Fruit fly (Drosophila melanogaster) whole organism, embryonic: ENCODE data around the gene CG32163.
A peak's percentile ranks its signal among the peaks of the same experiment; 100 is the strongest.

Source experiments
- B-H2 ChIP-seq: fragments of 200-800 bp; sonication (Bioruptor generic); optimal IDR thresholded peaks from 2 replicates; lab custom pipeline; 2018; ENCODE audit warnings: missing biosample characterization, mild to moderate bottlenecking, missing genetic modification characterization
- Bdp1 ChIP-seq: fragments of 200-800 bp; sonication (Bioruptor generic); optimal IDR thresholded peaks from 3 replicates; lab custom pipeline; 2016; ENCODE audit warnings: missing biosample characterization, missing genetic modification characterization
- Blimp-1 ChIP-seq: fragments of 200-800 bp; sonication (Bioruptor generic); optimal IDR thresholded peaks from 3 replicates; lab custom pipeline; 2018; ENCODE audit warnings: missing biosample characterization, missing genetic modification characterization, mild to moderate bottlenecking, moderate library complexity, missing genetic modification reagents
- Bteb2 ChIP-seq: fragments of 200-800 bp; sonication (Bioruptor generic); optimal IDR thresholded peaks from 2 replicates; lab custom pipeline; 2016; ENCODE audit warnings: missing biosample characterization, missing genetic modification characterization
- CG10209 ChIP-seq: fragments of 200-800 bp; sonication (Bioruptor generic); optimal IDR thresholded peaks from 3 replicates; lab custom pipeline; 2017; ENCODE audit warnings: missing biosample characterization, mild to moderate bottlenecking, missing genetic modification characterization, missing genetic modification reagents
- CG10267 ChIP-seq: fragments of 200-800 bp; sonication (Bioruptor generic); optimal IDR thresholded peaks from 2 replicates; lab custom pipeline; 2018; ENCODE audit warnings: missing biosample characterization, mild to moderate bottlenecking, missing genetic modification characterization, moderate library complexity
- CG12071 ChIP-seq: fragments of 200-800 bp; sonication (Bioruptor generic); optimal IDR thresholded peaks from 3 replicates; lab custom pipeline; 2018; ENCODE audit warnings: missing biosample characterization, mild to moderate bottlenecking, missing genetic modification characterization
- CG12391 ChIP-seq: fragments of 200-800 bp; sonication (Bioruptor generic); optimal IDR thresholded peaks from 3 replicates; lab custom pipeline; 2018; ENCODE audit warnings: missing biosample characterization, mild to moderate bottlenecking, missing genetic modification characterization, moderate library complexity
- CG12744 ChIP-seq: fragments of 200-800 bp; sonication (Bioruptor generic); optimal IDR thresholded peaks from 2 replicates; lab custom pipeline; 2016; ENCODE audit warnings: missing biosample characterization, missing genetic modification characterization
- CG17361 ChIP-seq: fragments of 200-800 bp; sonication (Bioruptor generic); IDR thresholded peaks from 3 replicates; pipeline ENCODE4 v1.3.6; 2022; ENCODE audit warnings: missing biosample characterization, missing genetic modification characterization
- CG17829 ChIP-seq: fragments of 200-800 bp; optimal IDR thresholded peaks from 2 replicates; lab custom pipeline; 2019; ENCODE audit warnings: missing biosample characterization, mild to moderate bottlenecking, missing genetic modification characterization, moderate library complexity
- CG18764 ChIP-seq: fragments of 200-800 bp; sonication (Bioruptor generic); optimal IDR thresholded peaks from 3 replicates; lab custom pipeline; 2016; ENCODE audit warnings: missing biosample characterization, missing genetic modification characterization
- CG2120 ChIP-seq: fragments of 200-800 bp; sonication (Bioruptor generic); optimal IDR thresholded peaks from 3 replicates; lab custom pipeline; 2016; ENCODE audit warnings: missing biosample characterization, missing genetic modification characterization
- CG3163 ChIP-seq: fragments of 200-800 bp; sonication (Bioruptor generic); optimal IDR thresholded peaks from 3 replicates; lab custom pipeline; 2016; ENCODE audit warnings: missing biosample characterization, missing genetic modification characterization
- CG3281 ChIP-seq: fragments of 200-800 bp; sonication (Bioruptor generic); optimal IDR thresholded peaks from 3 replicates; lab custom pipeline; 2017; ENCODE audit warnings: missing biosample characterization, mild to moderate bottlenecking, missing genetic modification characterization
- CG7963 ChIP-seq: fragments of 200-800 bp; sonication (Bioruptor generic); IDR thresholded peaks from 3 replicates; pipeline ENCODE4 v1.3.6; 2022; ENCODE audit warnings: missing biosample characterization, missing genetic modification characterization; ENCODE audit not compliant: partially characterized antibody
- CG8478 ChIP-seq: fragments of >200 bp; optimal IDR thresholded peaks from 2 replicates; lab custom pipeline; 2018
- CG9797 ChIP-seq: fragments of 200-800 bp; sonication (Bioruptor generic); optimal IDR thresholded peaks from 3 replicates; lab custom pipeline; 2018; ENCODE audit warnings: missing biosample characterization, mild to moderate bottlenecking, missing genetic modification characterization
- CTCF ChIP-seq: fragments of 200-800 bp; sonication (Bioruptor generic); optimal IDR thresholded peaks from 2 replicates; lab custom pipeline; 2017; ENCODE audit warnings: missing biosample characterization, mild to moderate bottlenecking, missing genetic modification characterization, moderate library complexity
- Dll ChIP-seq: fragments of 200-800 bp; sonication (Bioruptor generic); IDR thresholded peaks from 4 replicates; pipeline ENCODE4 v1.3.6; 2022; ENCODE audit warnings: missing biosample characterization, missing genetic modification characterization; ENCODE audit not compliant: partially characterized antibody
- Doc3 ChIP-seq: fragments of 200-800 bp; sonication (Bioruptor generic); IDR thresholded peaks from 3 replicates; pipeline ENCODE4 v1.3.6; 2022; ENCODE audit warnings: missing biosample characterization, missing genetic modification characterization; ENCODE audit not compliant: partially characterized antibody
- ERR ChIP-seq: fragments of 200-800 bp; sonication (Bioruptor generic); optimal IDR thresholded peaks from 2 replicates; lab custom pipeline; 2016; ENCODE audit warnings: missing biosample characterization, missing genetic modification characterization
- Fer3 ChIP-seq: fragments of 200-800 bp; sonication (Bioruptor generic); optimal IDR thresholded peaks from 2 replicates; lab custom pipeline; 2018; ENCODE audit warnings: missing biosample characterization, mild to moderate bottlenecking, missing genetic modification characterization, moderate library complexity
- Hr78 ChIP-seq, 2 experiments: fragments of 200-800 bp in 1 of 2; fragments of >200 bp in 1 of 2; sonication (Bioruptor generic) in 1 of 2; optimal IDR thresholded peaks; 2 replicates each; lab custom pipeline; 2017 to 2019; ENCODE audit warnings: missing biosample characterization in 2 of 2, missing genetic modification characterization in 2 of 2, mild to moderate bottlenecking in 1 of 2, moderate library complexity in 1 of 2
- Myb ChIP-seq: fragments of 200-800 bp; sonication (Bioruptor generic); optimal IDR thresholded peaks from 2 replicates; lab custom pipeline; 2016; ENCODE audit warnings: missing biosample characterization, missing genetic modification characterization
- NFAT ChIP-seq: fragments of 200-800 bp; sonication (Bioruptor generic); IDR thresholded peaks from 2 replicates; pipeline ENCODE4 v1.3.6; 2022; ENCODE audit warnings: missing biosample characterization, missing genetic modification characterization
- Spps ChIP-seq: fragments of 200-800 bp; sonication (Bioruptor generic); optimal IDR thresholded peaks from 2 replicates; lab custom pipeline; 2018; ENCODE audit warnings: missing biosample characterization, mild to moderate bottlenecking, missing genetic modification characterization
- bowl ChIP-seq: fragments of 200-800 bp; sonication (Bioruptor generic); IDR thresholded peaks from 2 replicates; pipeline ENCODE4 v1.3.6; 2022; ENCODE audit warnings: missing biosample characterization, missing genetic modification characterization
- cwo ChIP-seq: fragments of 200-800 bp; sonication (Bioruptor generic); optimal IDR thresholded peaks from 3 replicates; lab custom pipeline; 2017; ENCODE audit warnings: missing biosample characterization, missing genetic modification characterization, mild to moderate bottlenecking, moderate library complexity, missing genetic modification reagents
- da ChIP-seq: fragments of 200-800 bp; sonication (Bioruptor generic); optimal IDR thresholded peaks from 2 replicates; lab custom pipeline; 2016; ENCODE audit warnings: missing biosample characterization, missing genetic modification characterization
- dpn ChIP-seq, 2 experiments: fragments of 200-800 bp; sonication (Bioruptor generic); optimal IDR thresholded peaks; 3 replicates each; lab custom pipeline; 2016; ENCODE audit warnings: missing biosample characterization in 2 of 2, missing genetic modification characterization in 2 of 2
- en ChIP-seq: fragments of 200-800 bp; sonication (Bioruptor generic); optimal IDR thresholded peaks from 2 replicates; lab custom pipeline; 2016; ENCODE audit warnings: missing biosample characterization, missing genetic modification characterization
- grn ChIP-seq: fragments of 200-800 bp; sonication (Bioruptor generic); optimal IDR thresholded peaks from 3 replicates; lab custom pipeline; 2017; ENCODE audit warnings: missing biosample characterization, missing genetic modification characterization
- gt ChIP-seq: fragments of 200-800 bp; sonication (Bioruptor generic); IDR thresholded peaks from 2 replicates; pipeline ENCODE4 v1.3.6; 2022; ENCODE audit warnings: missing biosample characterization, missing genetic modification characterization
- ham ChIP-seq: fragments of 200-800 bp; sonication (Bioruptor generic); IDR thresholded peaks from 2 replicates; pipeline ENCODE4 v1.3.6; 2022; ENCODE audit warnings: missing biosample characterization, missing genetic modification characterization
- hbn ChIP-seq: fragments of 200-800 bp; sonication (Bioruptor generic); IDR thresholded peaks from 2 replicates; pipeline ENCODE4 v1.3.6; 2022; ENCODE audit warnings: missing biosample characterization, missing genetic modification characterization; ENCODE audit not compliant: partially characterized antibody
- hkb ChIP-seq, 2 experiments: fragments of 200-800 bp in 1 of 2; fragments of >200 bp in 1 of 2; sonication (Bioruptor generic) in 1 of 2; IDR thresholded peaks in 1 of 2; optimal IDR thresholded peaks in 1 of 2; 2 replicates each; pipeline versions ENCODE4 v1.3.6 to Lab custom; 2017 to 2022; ENCODE audit warnings: missing biosample characterization in 1 of 2, missing genetic modification characterization in 1 of 2
- jing ChIP-seq: fragments of 200-800 bp; sonication (Bioruptor generic); optimal IDR thresholded peaks from 2 replicates; lab custom pipeline; 2018; ENCODE audit warnings: missing biosample characterization, mild to moderate bottlenecking, missing genetic modification characterization
- maf-S ChIP-seq: fragments of 200-800 bp; sonication (Bioruptor generic); optimal IDR thresholded peaks from 2 replicates; lab custom pipeline; 2016; ENCODE audit warnings: missing biosample characterization, missing genetic modification characterization
- otp ChIP-seq: fragments of 200-800 bp; sonication (Bioruptor generic); IDR thresholded peaks from 3 replicates; pipeline ENCODE4, ENCODE4 v1.3.6; 2022; ENCODE audit warnings: missing biosample characterization, missing genetic modification characterization
- pb ChIP-seq: fragments of 200-800 bp; sonication (Bioruptor generic); optimal IDR thresholded peaks from 3 replicates; lab custom pipeline; 2016; ENCODE audit warnings: missing biosample characterization, missing genetic modification characterization
- pros ChIP-seq: fragments of 200-800 bp; sonication (Bioruptor generic); optimal IDR thresholded peaks from 3 replicates; lab custom pipeline; 2019; ENCODE audit warnings: missing biosample characterization, mild to moderate bottlenecking, missing genetic modification characterization, moderate library complexity
- rib ChIP-seq: fragments of 200-800 bp; sonication (Bioruptor generic); IDR thresholded peaks from 2 replicates; pipeline ENCODE4 v1.3.6; 2022; ENCODE audit warnings: missing biosample characterization, missing genetic modification characterization
- ro ChIP-seq: fragments of 200-800 bp; sonication (Bioruptor generic); IDR thresholded peaks from 2 replicates; pipeline ENCODE4 v1.3.6; 2022; ENCODE audit warnings: missing biosample characterization, missing genetic modification characterization
- so ChIP-seq: fragments of 200-800 bp; sonication (Bioruptor generic); IDR thresholded peaks from 3 replicates; pipeline ENCODE4 v1.3.6; 2022; ENCODE audit warnings: missing biosample characterization, missing genetic modification characterization
- ssp ChIP-seq: fragments of 200-800 bp; sonication (Bioruptor generic); IDR thresholded peaks from 2 replicates; pipeline ENCODE4 v1.3.6; 2022; ENCODE audit warnings: missing biosample characterization, missing genetic modification characterization
- tap ChIP-seq: fragments of 200-800 bp; optimal IDR thresholded peaks from 3 replicates; lab custom pipeline; 2019; ENCODE audit warnings: missing biosample characterization, mild to moderate bottlenecking, missing genetic modification characterization, moderate library complexity
- tna ChIP-seq: fragments of 200-800 bp; sonication (Bioruptor generic); IDR thresholded peaks from 2 replicates; pipeline ENCODE4 v1.3.6; 2022; ENCODE audit warnings: missing biosample characterization, missing genetic modification characterization; ENCODE audit not compliant: partially characterized antibody
- twi ChIP-seq: fragments of 200-800 bp; optimal IDR thresholded peaks from 2 replicates; lab custom pipeline; 2019; ENCODE audit warnings: missing biosample characterization, mild to moderate bottlenecking, missing genetic modification characterization, moderate library complexity
- zen2 ChIP-seq: fragments of 200-800 bp; sonication (Bioruptor generic); IDR thresholded peaks from 3 replicates; pipeline ENCODE4 v1.3.6; 2022; ENCODE audit warnings: missing biosample characterization, missing genetic modification characterization; ENCODE audit not compliant: partially characterized antibody

Gene CG32163

DNA sequence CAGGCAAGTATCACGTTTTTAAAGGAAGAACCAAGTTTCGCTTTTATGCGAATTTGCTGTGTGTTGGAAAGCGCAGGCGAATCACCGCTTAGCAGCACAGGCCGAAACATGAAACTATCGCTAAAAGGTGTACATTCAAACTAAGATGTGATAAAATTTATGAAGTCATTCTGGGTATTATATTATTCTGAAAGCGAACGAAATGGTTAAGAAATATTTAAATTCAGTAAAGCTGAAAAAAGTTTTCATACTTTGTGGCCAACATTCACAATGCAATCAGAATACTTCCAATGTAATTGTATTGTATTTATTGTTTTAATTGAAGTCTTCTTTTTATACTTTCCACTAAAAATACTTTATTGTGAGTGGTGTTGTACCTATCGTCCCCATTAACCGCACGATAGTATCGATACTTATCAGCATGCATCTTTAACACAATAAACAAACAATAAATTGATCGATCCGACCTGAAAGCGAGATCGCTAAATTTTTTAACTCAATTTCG, 5.7 kb upstream of the CG32163 start, which contains the start of gene Smn (continued):
- TF ChIP-seq tap (tag; lab: Kevin White, UChicago) (no peak), CG18764 (GFP tag; lab: Kevin White, UChicago) (peak; percentile 10), so (no peak; the same call in 2 of the 3 replicates), zen2 (GFP tag; lab: Robert Waterston, UW) (peak; percentile 70; the same call in 2 of the 3 replicates), hkb (optimal IDR thresholded peaks at IDR 0.05; lab: Kevin White, UChicago) (no peak), hkb (GFP tag; IDR thresholded peaks at IDR 0.05; lab: Robert Waterston, UW) (no peak), CG3163 (GFP tag; lab: Kevin White, UChicago) (no peak), en (GFP tag; lab: Kevin White, UChicago) (peak; percentile 9), CG10267 (tag; lab: Kevin White, UChicago) (peak; percentile 85), ham (GFP tag; lab: Robert Waterston, UW) (no peak), Blimp-1 (GFP tag; lab: Kevin White, UChicago) (peak; percentile 18), CTCF (GFP tag; lab: Kevin White, UChicago) (peak; percentile 26), maf-S (no peak), gt (GFP tag; lab: Robert Waterston, UW) (no peak), CG17829 (tag; lab: Kevin White, UChicago) (peak; percentile 43), CG8478 (no peak), hbn (GFP tag; lab: Robert Waterston, UW) (peak; percentile 77), B-H2 (peak; percentile 55), ssp (GFP tag; lab: Robert Waterston, UW) (peak; percentile 36; the same call in 1 of the 2 replicates), cwo (peak; percentile 20), ERR (no peak), twi (peak; percentile 9), jing (GFP tag; lab: Kevin White, UChicago) (no peak), Spps (no peak), otp (GFP tag; lab: Robert Waterston, UW) (no peak), Dll (GFP tag; lab: Robert Waterston, UW) (peak; percentile 91), CG7963 (GFP tag; lab: Robert Waterston, UW) (peak; percentile 64; the same call in 2 of the 3 replicates), CG2120 (GFP tag; lab: Kevin White, UChicago) (peak; percentile 82), Doc3 (peak; percentile 81), dpn (GFP tag; optimal IDR thresholded peaks at IDR 0.05; lab: Kevin White, UChicago) (peak; percentile 39 to 58), pros (GFP tag; lab: Kevin White, UChicago) (no peak), ro (no peak), Bteb2 (peak; percentile 37), Hr78 (GFP tag; optimal IDR thresholded peaks at IDR 0.05; lab: Kevin White, UChicago) (no peak), CG17361 (peak; percentile 58; the same call in 2 of the 3 replicates), Fer3 (tag; lab: Kevin White, UChicago) (peak; percentile 17), Myb (peak; percentile 55), grn (GFP tag; lab: Kevin White, UChicago) (no peak), da (GFP tag; lab: Kevin White, UChicago) (no peak), CG12071 (GFP tag; lab: Kevin White, UChicago) (no peak), CG9797 (GFP tag; lab: Kevin White, UChicago) (no peak), pb (GFP tag; lab: Kevin White, UChicago) (no peak), rib (GFP tag; lab: Robert Waterston, UW) (no peak), CG3281 (GFP tag; lab: Kevin White, UChicago) (peak; percentile 57), tna (GFP tag; lab: Robert Waterston, UW) (peak; percentile 73), CG10209 (GFP tag; lab: Kevin White, UChicago) (peak; percentile 24), CG12391 (peak; percentile 61), Bdp1 (GFP tag; lab: Kevin White, UChicago) (peak; percentile 22), CG12744 (GFP tag; lab: Kevin White, UChicago) (no peak), NFAT (GFP tag; lab: Robert Waterston, UW) (peak; percentile 43; the same call in 1 of the 2 replicates), bowl (no peak)
